Worm (Caenorhabditis elegans) whole organism, L1 larva: ENCODE data around the gene stc-1.

Experiments used
- C16A3.4 ChIP-seq: fragments of 150-350 bp; optimal IDR thresholded peaks from 2 replicates; lab custom pipeline; 2014; ENCODE audit warnings: missing biosample characterization, missing genetic modification characterization
- C34B4.2 ChIP-seq: sonication (generic microtip); optimal IDR thresholded peaks from 2 replicates; lab custom pipeline; 2017; ENCODE audit warnings: mild to moderate bottlenecking, missing genetic modification characterization, missing compliant biosample characterization
- alr-1 ChIP-seq: fragments of 200-800 bp; sonication (Bioruptor generic); optimal IDR thresholded peaks from 2 replicates; lab custom pipeline; 2018; ENCODE audit warnings: borderline replicate concordance, mild to moderate bottlenecking, missing genetic modification characterization, missing compliant biosample characterization
- aly-2 ChIP-seq: fragments of 150-350 bp; optimal IDR thresholded peaks from 2 replicates; lab custom pipeline; 2014; ENCODE audit warnings: missing biosample characterization, missing genetic modification characterization
- blmp-1 ChIP-seq: fragments of 150-350 bp; optimal IDR thresholded peaks from 2 replicates; lab custom pipeline; 2014; ENCODE audit warnings: missing biosample characterization, missing genetic modification characterization
- ceh-63 ChIP-seq: fragments of 200-800 bp; sonication (Bioruptor generic); optimal IDR thresholded peaks from 2 replicates; lab custom pipeline; 2018; ENCODE audit warnings: mild to moderate bottlenecking, missing genetic modification characterization, missing compliant biosample characterization
- ceh-90 ChIP-seq: sonication (generic microtip); optimal IDR thresholded peaks from 2 replicates; lab custom pipeline; 2016; ENCODE audit warnings: missing genetic modification characterization, missing compliant biosample characterization
- dsc-1 ChIP-seq: sonication (generic microtip); optimal IDR thresholded peaks from 2 replicates; lab custom pipeline; 2016; ENCODE audit warnings: mild to moderate bottlenecking, missing genetic modification characterization, missing compliant biosample characterization
- efl-1 ChIP-seq, 4 experiments: fragments of 150-350 bp; optimal IDR thresholded peaks in 3 of 4; peaks in 1 of 4; 1 replicate in 1 of 4; 2 replicates in 3 of 4; lab custom pipeline; 2014; ENCODE audit warnings: missing biosample characterization in 2 of 4, missing genetic modification characterization in 2 of 4, missing genetic modification reagents in 2 of 4
- elt-2 ChIP-seq: sonication (generic microtip); optimal IDR thresholded peaks from 2 replicates; lab custom pipeline; 2016; ENCODE audit warnings: missing genetic modification characterization, mild to moderate bottlenecking, inconsistent platforms, missing compliant biosample characterization, missing genetic modification reagents
- fkh-4 ChIP-seq: sonication (generic microtip); optimal IDR thresholded peaks from 2 replicates; lab custom pipeline; 2016; ENCODE audit warnings: missing compliant biosample characterization, missing genetic modification characterization, borderline replicate concordance
- grh-1 ChIP-seq: fragments of 200-800 bp; sonication (Bioruptor generic); IDR thresholded peaks from 2 replicates; pipeline ENCODE4 v1.3.6; 2022; ENCODE audit warnings: missing genetic modification reagents, missing genetic modification characterization, missing compliant biosample characterization
- hpl-2 ChIP-seq: fragments of 150-350 bp; optimal IDR thresholded peaks from 2 replicates; lab custom pipeline; 2014; ENCODE audit warnings: missing biosample characterization, missing genetic modification reagents, missing genetic modification characterization
- irx-1 ChIP-seq: sonication (generic microtip); optimal IDR thresholded peaks from 2 replicates; lab custom pipeline; 2016; ENCODE audit warnings: missing genetic modification characterization, missing compliant biosample characterization
- jun-1 ChIP-seq: fragments of 150-350 bp; optimal IDR thresholded peaks from 2 replicates; lab custom pipeline; 2014; ENCODE audit warnings: missing biosample characterization, missing genetic modification reagents, missing genetic modification characterization
- lin-13 ChIP-seq: fragments of 150-350 bp; optimal IDR thresholded peaks from 2 replicates; lab custom pipeline; 2014; ENCODE audit warnings: missing biosample characterization, missing genetic modification reagents, missing genetic modification characterization
- lin-14 ChIP-seq: fragments of 200-800 bp; sonication (Bioruptor generic); optimal IDR thresholded peaks from 2 replicates; lab custom pipeline; 2018; ENCODE audit warnings: mild to moderate bottlenecking, missing genetic modification characterization, moderate library complexity, missing compliant biosample characterization
- lin-15B ChIP-seq: fragments of 150-350 bp; sonication (generic microtip); optimal IDR thresholded peaks from 3 replicates; lab custom pipeline; 2014; ENCODE audit warnings: missing biosample characterization, missing genetic modification characterization
- lin-35 ChIP-seq, 2 experiments: fragments of 150-350 bp; optimal IDR thresholded peaks; 2 replicates each; lab custom pipeline; 2014; ENCODE audit warnings: missing biosample characterization in 2 of 2, missing genetic modification characterization in 2 of 2, missing genetic modification reagents in 2 of 2
- lir-3 ChIP-seq: sonication (generic microtip); optimal IDR thresholded peaks from 2 replicates; lab custom pipeline; 2016; ENCODE audit warnings: mild to moderate bottlenecking, missing genetic modification characterization, moderate library complexity, missing compliant biosample characterization; ENCODE audit not compliant: poor library complexity
- nhr-11 ChIP-seq: fragments of 150-350 bp; optimal IDR thresholded peaks from 2 replicates; lab custom pipeline; 2014; ENCODE audit warnings: missing biosample characterization, missing genetic modification characterization
- nhr-12 ChIP-seq: sonication (generic microtip); optimal IDR thresholded peaks from 2 replicates; lab custom pipeline; 2017; ENCODE audit warnings: missing biosample characterization, missing genetic modification characterization
- nhr-20 ChIP-seq: sonication (generic microtip); optimal IDR thresholded peaks from 2 replicates; lab custom pipeline; 2016; ENCODE audit warnings: mild to moderate bottlenecking, missing genetic modification characterization, missing compliant biosample characterization
- nhr-85 ChIP-seq: sonication (generic microtip); peaks from one replicate; lab custom pipeline; 2016; ENCODE audit warnings: missing genetic modification characterization, inconsistent platforms, missing compliant biosample characterization
- skn-1 ChIP-seq: fragments of 150-350 bp; optimal IDR thresholded peaks from 2 replicates; lab custom pipeline; 2014; ENCODE audit warnings: missing biosample characterization, missing genetic modification characterization
- sox-4 ChIP-seq: sonication (generic microtip); optimal IDR thresholded peaks from 2 replicates; lab custom pipeline; 2016; ENCODE audit warnings: missing genetic modification characterization, missing compliant biosample characterization
- tbx-2 ChIP-seq: sonication (generic microtip); optimal IDR thresholded peaks from 2 replicates; lab custom pipeline; 2016; ENCODE audit warnings: missing genetic modification characterization, missing compliant biosample characterization
- tlp-1 ChIP-seq: fragments of 150-350 bp; optimal IDR thresholded peaks from 2 replicates; lab custom pipeline; 2014; ENCODE audit warnings: missing biosample characterization, missing genetic modification characterization
- unc-130 ChIP-seq: fragments of 150-350 bp; optimal IDR thresholded peaks from 2 replicates; lab custom pipeline; 2017; ENCODE audit warnings: missing biosample characterization, missing genetic modification characterization, inconsistent platforms
- unc-62 ChIP-seq: fragments of 150-350 bp; optimal IDR thresholded peaks from 2 replicates; lab custom pipeline; 2014; ENCODE audit warnings: missing biosample characterization, missing genetic modification reagents, missing genetic modification characterization
- unc-86 ChIP-seq: sonication (generic microtip); optimal IDR thresholded peaks from 2 replicates; lab custom pipeline; 2016; ENCODE audit warnings: missing genetic modification characterization, missing compliant biosample characterization
- zip-4 ChIP-seq: fragments of 200-800 bp; sonication (Bioruptor generic); optimal IDR thresholded peaks from 2 replicates; lab custom pipeline; 2018; ENCODE audit warnings: mild to moderate bottlenecking, missing genetic modification characterization, moderate library complexity, missing compliant biosample characterization
- ztf-11 ChIP-seq, 2 experiments: sonication (generic microtip); optimal IDR thresholded peaks; 2 replicates each; lab custom pipeline; 2016 to 2017; ENCODE audit warnings: missing genetic modification characterization in 2 of 2, missing biosample characterization in 1 of 2, missing compliant biosample characterization in 1 of 2
- ztf-4 ChIP-seq: fragments of 150-350 bp; optimal IDR thresholded peaks from 2 replicates; lab custom pipeline; 2014; ENCODE audit warnings: missing biosample characterization, missing genetic modification characterization

Gene stc-1

DNA sequence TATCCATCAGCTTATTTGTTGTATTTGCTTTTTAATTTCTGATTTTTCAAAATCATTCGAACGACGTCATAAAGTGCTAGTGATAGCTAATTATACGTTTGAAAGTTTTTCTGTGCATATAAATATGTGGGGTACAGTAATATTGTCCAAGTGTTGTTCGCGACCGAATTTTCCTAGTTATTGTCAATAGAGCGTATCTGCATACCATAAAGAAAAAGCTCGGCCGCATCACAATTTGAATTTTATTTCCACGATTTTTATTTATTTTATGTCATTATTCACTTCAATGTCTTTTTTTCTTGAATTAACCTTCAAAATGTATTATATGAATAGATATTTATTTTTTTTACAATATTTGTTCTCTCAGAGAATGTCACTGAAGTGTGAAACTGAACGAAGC is 49.2 kb downstream of the stc-1 start, which contains the start of gene rnh-2 (continued):
- no peak for TF ChIP-seq ceh-63 (GFP tag; lab: Kevin White, UChicago)
- TF ChIP-seq irx-1: no peak
- no peak for TF ChIP-seq aly-2 (tag; lab: Kevin White, UChicago)
- TF ChIP-seq zip-4: no peak
- TF ChIP-seq, all 84 proteins: peak for 40

DNA sequence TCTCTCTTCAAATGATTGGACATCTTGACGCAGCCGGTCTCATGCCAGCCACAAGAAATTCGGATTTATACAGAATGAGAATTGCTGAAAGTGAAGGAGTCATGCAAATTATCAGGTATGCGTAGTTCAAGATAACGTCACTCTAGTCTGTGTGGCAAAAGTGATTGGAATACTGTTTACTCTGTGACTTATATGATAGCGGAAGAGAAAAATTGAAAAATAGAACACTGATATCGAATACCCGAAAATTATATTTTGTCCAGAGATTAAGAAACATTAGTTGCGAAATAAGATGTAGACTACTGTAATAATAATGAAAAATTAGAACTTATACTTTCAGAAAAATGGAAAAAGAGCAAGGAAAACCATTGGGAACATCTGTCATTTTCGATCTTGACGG is 50.4 kb downstream of the stc-1 start:
- no peak for TF ChIP-seq blmp-1 (tag; lab: Kevin White, UChicago)
- TF ChIP-seq elt-2 (tag; lab: Kevin White, UChicago): peak; percentile 37
- no peak for TF ChIP-seq unc-62 (GFP tag; lab: Kevin White, UChicago)

DNA sequence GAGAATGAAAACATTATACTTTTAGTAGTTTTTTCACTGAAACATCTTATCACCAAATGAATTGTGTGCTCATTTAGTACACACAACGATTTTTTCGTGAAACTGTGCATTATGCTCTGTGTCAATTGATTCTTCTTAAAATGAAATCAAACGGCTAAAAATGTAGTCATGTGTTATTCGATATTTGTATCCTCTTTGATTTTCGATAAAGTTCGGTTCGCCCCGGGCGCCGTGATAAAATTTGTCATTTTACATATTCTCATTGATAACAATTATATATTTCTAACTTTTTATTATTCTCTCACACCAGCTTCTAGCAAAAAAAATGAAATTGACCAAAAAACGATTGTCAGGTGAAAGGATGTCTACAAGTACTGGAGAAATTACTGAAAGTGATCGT is 51.2 kb downstream of the stc-1 start, which contains the start of gene ctg-2:
ctg-2 (plus strand) TSS at position 326 of the 400 bp plus-strand sequence.
- TF ChIP-seq dsc-1 (tag; lab: Kevin White, UChicago) (no peak), lir-3 (no peak), lin-14 (GFP tag; lab: Kevin White, UChicago) (peak; percentile 15), unc-86 (no peak), lin-15B (no peak), C34B4.2 (tag; lab: Kevin White, UChicago) (no peak), fkh-4 (tag; lab: Kevin White, UChicago) (no peak), skn-1 (tag; lab: Kevin White, UChicago) (no peak), alr-1 (no peak), grh-1 (GFP tag; lab: Robert Waterston, UW) (no peak), nhr-85 (tag; lab: Kevin White, UChicago) (no peak), efl-1 (optimal IDR thresholded peaks at IDR 0.05; lab: Kevin White, UChicago) (no peak), efl-1 (GFP tag; optimal IDR thresholded peaks at IDR 0.05 in 1 of 2; lab: Kevin White, UChicago) (no peak), elt-2 (tag; lab: Kevin White, UChicago) (peak; percentile 85), tbx-2 (tag; lab: Kevin White, UChicago) (no peak), lin-13 (GFP tag; lab: Kevin White, UChicago) (no peak), nhr-20 (tag; lab: Kevin White, UChicago) (peak; percentile 3), tlp-1 (no peak), jun-1 (peak; percentile 15), hpl-2 (GFP tag; lab: Kevin White, UChicago) (no peak), lin-35 (GFP tag; optimal IDR thresholded peaks at IDR 0.05; lab: Kevin White, UChicago) (no peak), C16A3.4 (no peak), nhr-11 (no peak), irx-1 (no peak), sox-4 (tag; lab: Kevin White, UChicago) (no peak), ztf-4 (no peak), nhr-12 (tag; lab: Kevin White, UChicago) (no peak), unc-130 (tag; lab: Kevin White, UChicago) (no peak), zip-4 (no peak), aly-2 (tag; lab: Kevin White, UChicago) (no peak), ceh-90 (tag; lab: Kevin White, UChicago) (no peak), ztf-11 (tag; optimal IDR thresholded peaks at IDR 0.05; lab: Kevin White, UChicago) (no peak)
